Fruit fly (Drosophila melanogaster) whole organism, embryonic: ENCODE data around the gene H.

Experiments
- Abd-B ChIP-seq: fragments of 200-800 bp; sonication (Bioruptor generic); optimal IDR thresholded peaks from 2 replicates; lab custom pipeline; 2018; ENCODE audit warnings: missing biosample characterization, mild to moderate bottlenecking, missing genetic modification characterization, moderate library complexity
- CG10543 ChIP-seq: fragments of 200-800 bp; sonication (Bioruptor generic); optimal IDR thresholded peaks from 3 replicates; lab custom pipeline; 2017; ENCODE audit warnings: missing biosample characterization, mild to moderate bottlenecking, missing genetic modification characterization, moderate library complexity
- CG11085 ChIP-seq: fragments of 200-800 bp; sonication (Bioruptor generic); IDR thresholded peaks from 2 replicates; pipeline ENCODE4 v1.3.6; 2022; ENCODE audit warnings: missing biosample characterization, missing genetic modification characterization
- CG13123 ChIP-seq: fragments of 200-800 bp; sonication (Bioruptor generic); optimal IDR thresholded peaks from 2 replicates; lab custom pipeline; 2016; ENCODE audit warnings: missing biosample characterization, missing genetic modification characterization
- CG13296 ChIP-seq: fragments of 200-800 bp; sonication (Bioruptor generic); optimal IDR thresholded peaks from 3 replicates; lab custom pipeline; 2018; ENCODE audit warnings: missing biosample characterization, mild to moderate bottlenecking, missing genetic modification characterization
- CG14860 ChIP-seq: fragments of 200-800 bp; sonication (Bioruptor generic); IDR thresholded peaks from 3 replicates; pipeline ENCODE4 v1.3.6; 2022; ENCODE audit warnings: missing biosample characterization, missing genetic modification characterization; ENCODE audit not compliant: partially characterized antibody
- CG17385 ChIP-seq: fragments of 200-800 bp; sonication (Bioruptor generic); optimal IDR thresholded peaks from 3 replicates; lab custom pipeline; 2018; ENCODE audit warnings: missing biosample characterization, mild to moderate bottlenecking, missing genetic modification characterization
- CG18619 ChIP-seq: fragments of 200-800 bp; sonication (Bioruptor generic); optimal IDR thresholded peaks from 3 replicates; lab custom pipeline; 2017; ENCODE audit warnings: missing biosample characterization, mild to moderate bottlenecking, missing genetic modification characterization
- CG2120 ChIP-seq: fragments of 200-800 bp; sonication (Bioruptor generic); optimal IDR thresholded peaks from 3 replicates; lab custom pipeline; 2016; ENCODE audit warnings: missing biosample characterization, missing genetic modification characterization
- CG32532 ChIP-seq: fragments of 200-800 bp; sonication (Bioruptor generic); IDR thresholded peaks from 2 replicates; pipeline ENCODE4 v1.3.6; 2022; ENCODE audit warnings: missing biosample characterization, missing genetic modification characterization
- CG3995 ChIP-seq: fragments of 200-800 bp; sonication (Bioruptor generic); optimal IDR thresholded peaks from 3 replicates; lab custom pipeline; 2016; ENCODE audit warnings: missing biosample characterization, missing genetic modification characterization
- CG4282 ChIP-seq: fragments of 200-800 bp; sonication (Bioruptor generic); optimal IDR thresholded peaks from 2 replicates; lab custom pipeline; 2016; ENCODE audit warnings: missing biosample characterization, missing genetic modification characterization
- CG4820 ChIP-seq: fragments of 200-800 bp; sonication (Bioruptor generic); optimal IDR thresholded peaks from 3 replicates; lab custom pipeline; 2016; ENCODE audit warnings: missing biosample characterization, missing genetic modification characterization
- CG6272 ChIP-seq: fragments of 200-800 bp; sonication (Bioruptor generic); IDR thresholded peaks from 2 replicates; pipeline ENCODE4 v1.3.6; 2022; ENCODE audit warnings: missing biosample characterization, missing genetic modification characterization
- CG6791 ChIP-seq: fragments of 200-800 bp; sonication (Bioruptor generic); IDR thresholded peaks from 3 replicates; pipeline ENCODE4 v1.3.6; 2022; ENCODE audit warnings: missing biosample characterization, missing genetic modification characterization; ENCODE audit not compliant: partially characterized antibody
- CG7987 ChIP-seq: fragments of 200-800 bp; sonication (Bioruptor generic); optimal IDR thresholded peaks from 2 replicates; lab custom pipeline; 2018; ENCODE audit warnings: missing biosample characterization, mild to moderate bottlenecking, missing genetic modification characterization, moderate library complexity
- CG8089 ChIP-seq: fragments of 200-800 bp; sonication (Bioruptor generic); optimal IDR thresholded peaks from 3 replicates; lab custom pipeline; 2016; ENCODE audit warnings: missing biosample characterization, missing genetic modification characterization
- CG8478 ChIP-seq: fragments of >200 bp; optimal IDR thresholded peaks from 2 replicates; lab custom pipeline; 2018
- CkIIα-i1 ChIP-seq: fragments of 200-800 bp; sonication (Bioruptor generic); IDR thresholded peaks from 2 replicates; pipeline ENCODE4 v1.3.6; 2022; ENCODE audit warnings: missing biosample characterization, missing genetic modification characterization
- Dip2 ChIP-seq: fragments of 200-800 bp; sonication (Bioruptor generic); IDR thresholded peaks from 2 replicates; pipeline ENCODE4 v1.3.6; 2022; ENCODE audit warnings: missing biosample characterization, missing genetic modification characterization
- Hr51 ChIP-seq, 2 experiments: fragments of 200-800 bp; sonication (Bioruptor generic); optimal IDR thresholded peaks; 2 replicates in 1 of 2; 3 replicates in 1 of 2; lab custom pipeline; 2016 to 2018; ENCODE audit warnings: missing biosample characterization in 2 of 2, missing genetic modification characterization in 2 of 2, mild to moderate bottlenecking in 1 of 2, moderate library complexity in 1 of 2
- Hsf ChIP-seq: fragments of 200-800 bp; sonication (Bioruptor generic); optimal IDR thresholded peaks from 3 replicates; lab custom pipeline; 2016; ENCODE audit warnings: missing biosample characterization, missing genetic modification characterization
- Opbp ChIP-seq: fragments of 200-800 bp; sonication (Bioruptor generic); IDR thresholded peaks from 3 replicates; pipeline ENCODE4 v1.3.6; 2022; ENCODE audit warnings: missing biosample characterization, missing genetic modification characterization; ENCODE audit not compliant: partially characterized antibody
- PHDP ChIP-seq: fragments of 200-800 bp; sonication (Bioruptor generic); optimal IDR thresholded peaks from 3 replicates; lab custom pipeline; 2018; ENCODE audit warnings: missing biosample characterization, mild to moderate bottlenecking, missing genetic modification characterization, moderate library complexity
- TFAM ChIP-seq: fragments of 200-800 bp; sonication (Bioruptor generic); optimal IDR thresholded peaks from 2 replicates; lab custom pipeline; 2017; ENCODE audit warnings: missing biosample characterization, missing genetic modification characterization, inconsistent platforms
- btn ChIP-seq: fragments of 200-800 bp; sonication (Bioruptor generic); optimal IDR thresholded peaks from 2 replicates; lab custom pipeline; 2016; ENCODE audit warnings: missing biosample characterization, missing genetic modification characterization
- chinmo ChIP-seq: fragments of 200-800 bp; sonication (Bioruptor generic); IDR thresholded peaks from 4 replicates; pipeline ENCODE4 v1.3.6; 2022; ENCODE audit warnings: missing biosample characterization, missing genetic modification characterization; ENCODE audit not compliant: partially characterized antibody
- chn ChIP-seq: fragments of 200-800 bp; sonication (Bioruptor generic); optimal IDR thresholded peaks from 2 replicates; lab custom pipeline; 2016; ENCODE audit warnings: missing biosample characterization, missing genetic modification characterization
- croc ChIP-seq: fragments of 200-800 bp; sonication (Bioruptor generic); conservative IDR thresholded peaks from 3 replicates; pipeline ENCODE4 v1.3.6; 2022; ENCODE audit warnings: missing biosample characterization, missing genetic modification characterization
- crol ChIP-seq: fragments of 200-800 bp; sonication (Bioruptor generic); IDR thresholded peaks from 2 replicates; pipeline ENCODE4 v1.3.6; 2022; ENCODE audit warnings: missing biosample characterization, missing genetic modification characterization
- ewg ChIP-seq: fragments of 200-800 bp; sonication (Bioruptor generic); optimal IDR thresholded peaks from 3 replicates; lab custom pipeline; 2017; ENCODE audit warnings: mild to moderate bottlenecking, missing biosample characterization, missing genetic modification reagents, missing genetic modification characterization
- eyg ChIP-seq: fragments of 200-800 bp; sonication (Bioruptor generic); optimal IDR thresholded peaks from 3 replicates; lab custom pipeline; 2016; ENCODE audit warnings: missing biosample characterization, missing genetic modification characterization
- fd102C ChIP-seq: fragments of 200-800 bp; sonication (Bioruptor generic); optimal IDR thresholded peaks from 2 replicates; lab custom pipeline; 2018; ENCODE audit warnings: missing biosample characterization, mild to moderate bottlenecking, missing genetic modification characterization, moderate library complexity
- grau ChIP-seq: fragments of 200-800 bp; optimal IDR thresholded peaks from 3 replicates; lab custom pipeline; 2019; ENCODE audit warnings: missing biosample characterization, mild to moderate bottlenecking, missing genetic modification characterization, moderate library complexity
- gro ChIP-seq: fragments of 200-800 bp; sonication (Bioruptor generic); optimal IDR thresholded peaks from 2 replicates; lab custom pipeline; 2016; ENCODE audit warnings: missing biosample characterization, missing genetic modification characterization
- jing ChIP-seq: fragments of 200-800 bp; sonication (Bioruptor generic); optimal IDR thresholded peaks from 2 replicates; lab custom pipeline; 2018; ENCODE audit warnings: missing biosample characterization, mild to moderate bottlenecking, missing genetic modification characterization
- kay ChIP-seq: fragments of 200-800 bp; sonication (Bioruptor generic); optimal IDR thresholded peaks from 2 replicates; lab custom pipeline; 2016; ENCODE audit warnings: missing biosample characterization, missing genetic modification characterization
- kni ChIP-seq: fragments of 200-800 bp; sonication (Bioruptor generic); optimal IDR thresholded peaks from 3 replicates; lab custom pipeline; 2017; ENCODE audit warnings: mild to moderate bottlenecking, missing biosample characterization, missing genetic modification reagents, missing genetic modification characterization
- onecut ChIP-seq: fragments of 200-800 bp; sonication (Bioruptor generic); IDR thresholded peaks from 2 replicates; pipeline ENCODE4 v1.3.6; 2022; ENCODE audit warnings: missing biosample characterization, missing genetic modification characterization
- pfk ChIP-seq: fragments of 200-800 bp; sonication (Bioruptor generic); optimal IDR thresholded peaks from 2 replicates; lab custom pipeline; 2018; ENCODE audit warnings: missing biosample characterization, mild to moderate bottlenecking, missing genetic modification characterization, moderate library complexity
- phol ChIP-seq: fragments of 200-800 bp; sonication (Bioruptor generic); optimal IDR thresholded peaks from 3 replicates; lab custom pipeline; 2018; ENCODE audit warnings: missing biosample characterization, mild to moderate bottlenecking, missing genetic modification characterization, moderate library complexity
- prd ChIP-seq, 3 experiments: fragments of >200 bp in 2 of 3; fragments of 200-800 bp in 1 of 3; sonication (Bioruptor generic) in 1 of 3; optimal IDR thresholded peaks in 2 of 3; IDR thresholded peaks in 1 of 3; 2 replicates in 2 of 3; 3 replicates in 1 of 3; pipeline versions ENCODE4 v1.3.6 to Lab custom; 2017 to 2022; ENCODE audit warnings: missing biosample characterization in 1 of 3, missing genetic modification characterization in 1 of 3
- pros ChIP-seq: fragments of 200-800 bp; sonication (Bioruptor generic); optimal IDR thresholded peaks from 3 replicates; lab custom pipeline; 2019; ENCODE audit warnings: missing biosample characterization, mild to moderate bottlenecking, missing genetic modification characterization, moderate library complexity
- run ChIP-seq: fragments of 200-800 bp; sonication (Bioruptor generic); optimal IDR thresholded peaks from 3 replicates; lab custom pipeline; 2018; ENCODE audit warnings: missing biosample characterization, mild to moderate bottlenecking, missing genetic modification characterization
- slbo ChIP-seq: fragments of 200-800 bp; sonication (Bioruptor generic); IDR thresholded peaks from 2 replicates; pipeline ENCODE4 v1.3.6; 2022; ENCODE audit warnings: missing biosample characterization, missing genetic modification characterization
- slp2 ChIP-seq: fragments of 200-800 bp; sonication (Bioruptor generic); optimal IDR thresholded peaks from 2 replicates; lab custom pipeline; 2016; ENCODE audit warnings: missing biosample characterization, missing genetic modification characterization
- sob ChIP-seq: fragments of 200-800 bp; sonication (Bioruptor generic); IDR thresholded peaks from 2 replicates; pipeline ENCODE4 v1.3.6; 2022; ENCODE audit warnings: missing biosample characterization, missing genetic modification characterization
- tap ChIP-seq: fragments of 200-800 bp; optimal IDR thresholded peaks from 3 replicates; lab custom pipeline; 2019; ENCODE audit warnings: missing biosample characterization, mild to moderate bottlenecking, missing genetic modification characterization, moderate library complexity
- twi ChIP-seq: fragments of 200-800 bp; optimal IDR thresholded peaks from 2 replicates; lab custom pipeline; 2019; ENCODE audit warnings: missing biosample characterization, mild to moderate bottlenecking, missing genetic modification characterization, moderate library complexity
- unc-4 ChIP-seq: fragments of 200-800 bp; sonication (Bioruptor generic); IDR thresholded peaks from 2 replicates; pipeline ENCODE4 v1.3.6; 2022; ENCODE audit warnings: missing biosample characterization, missing genetic modification characterization; ENCODE audit not compliant: partially characterized antibody
- zfh1 ChIP-seq: fragments of 200-800 bp; sonication (Bioruptor generic); IDR thresholded peaks from 3 replicates; pipeline ENCODE4 v1.3.6; 2022; ENCODE audit warnings: missing biosample characterization, missing genetic modification characterization

H gene

dm6 chr3R:20588480-20588785 is 33.3 kb upstream of the H start, which contains the start of gene Srp72 (continued):
- no peak for TF ChIP-seq ewg (GFP tag; lab: Kevin White, UChicago)
- TF ChIP-seq CG13123 = no peak
- TF ChIP-seq pfk = no peak
- peak; percentile 70 for TF ChIP-seq slbo (GFP tag; lab: Robert Waterston, UW)
- peak; percentile 19 to 33 for TF ChIP-seq Hr51 (GFP tag; optimal IDR thresholded peaks at IDR 0.05; lab: Kevin White, UChicago)
- TF ChIP-seq pros = no peak
- TF ChIP-seq Hsf (GFP tag; lab: Kevin White, UChicago) = peak; percentile 48
- TF ChIP-seq CG3995 (GFP tag; lab: Kevin White, UChicago) = peak; percentile 21
- TF ChIP-seq jing = no peak
- TF ChIP-seq crol = no peak
- TF ChIP-seq slp2 (GFP tag; lab: Kevin White, UChicago) = no peak
- TF ChIP-seq gro (GFP tag; lab: Kevin White, UChicago) = no peak
- TF ChIP-seq tap (tag; lab: Kevin White, UChicago) = no peak
- TF ChIP-seq CG32532 (GFP tag; lab: Robert Waterston, UW) = peak; percentile 63; the same call in 1 of the 2 replicates
- no peak for TF ChIP-seq chinmo (GFP tag; lab: Robert Waterston, UW)
- TF ChIP-seq CG8089 (GFP tag; lab: Kevin White, UChicago) = no peak
- no peak for TF ChIP-seq unc-4 (GFP tag; lab: Robert Waterston, UW)
- TF ChIP-seq chn (GFP tag; lab: Kevin White, UChicago) = peak; percentile 45
- TF ChIP-seq eyg (GFP tag; lab: Kevin White, UChicago) = no peak
- no peak for TF ChIP-seq CG18619 (GFP tag; lab: Kevin White, UChicago)
- peak; percentile 22 for TF ChIP-seq CG13296 (GFP tag; lab: Kevin White, UChicago)
- no peak for TF ChIP-seq CG4282
- no peak for TF ChIP-seq kni
- TF ChIP-seq CG8478 (lab: Kevin White, UChicago) = no peak
- peak; percentile 48; the same call in 1 of the 3 replicates for TF ChIP-seq zfh1
- TF ChIP-seq Abd-B (GFP tag; lab: Kevin White, UChicago) = no peak
- TF ChIP-seq twi (tag; lab: Kevin White, UChicago) = peak; percentile 28
- TF ChIP-seq croc = no peak
- 0 out of 2 replicates have a peak, but pooled peaks have one; percentile 12 for TF ChIP-seq sob
- TF ChIP-seq CG14860 (GFP tag; lab: Robert Waterston, UW) = no peak
- TF ChIP-seq CG7987 (GFP tag; lab: Kevin White, UChicago) = no peak
- no peak for TF ChIP-seq fd102C
- TF ChIP-seq CG6791 (GFP tag; lab: Robert Waterston, UW) = no peak
- TF ChIP-seq kay (GFP tag; lab: Kevin White, UChicago) = peak; percentile 10
- no peak for TF ChIP-seq Dip2
- TF ChIP-seq CG2120 = peak; percentile 51
- no peak for TF ChIP-seq onecut
- peak; percentile 41 for TF ChIP-seq grau
- no peak for TF ChIP-seq CG11085 (GFP tag; lab: Robert Waterston, UW)
- TF ChIP-seq Opbp = no peak
- TF ChIP-seq prd (optimal IDR thresholded peaks at IDR 0.05; lab: Kevin White, UChicago) = no peak
- peak; percentile 59 for TF ChIP-seq prd (GFP tag; IDR thresholded peaks at IDR 0.05; lab: Robert Waterston, UW)
- TF ChIP-seq CkIIα-i1 (GFP tag; lab: Robert Waterston, UW) = no peak
- TF ChIP-seq TFAM (GFP tag; lab: Kevin White, UChicago) = no peak
- TF ChIP-seq CG10543 (GFP tag; lab: Kevin White, UChicago) = peak; percentile 69
- no peak for TF ChIP-seq run (tag; lab: Kevin White, UChicago)
- TF ChIP-seq phol = peak; percentile 85
- no peak for TF ChIP-seq CG6272 (GFP tag; lab: Robert Waterston, UW)
- no peak for TF ChIP-seq btn (GFP tag; lab: Kevin White, UChicago)
- peak; percentile 17 for TF ChIP-seq CG4820 (GFP tag; lab: Kevin White, UChicago)
- peak; percentile 15 for TF ChIP-seq PHDP (tag; lab: Kevin White, UChicago)
- TF ChIP-seq CG17385 = peak; percentile 42
